Fruit fly (Drosophila melanogaster) whole organism, adult: ENCODE results near the gene RhoGAP68F.

Source experiments
- CG11617 ChIP-seq: fragments of 200-800 bp; sonication (Bioruptor generic); optimal IDR thresholded peaks from 2 replicates; lab custom pipeline; 2017; ENCODE audit warnings: mild to moderate bottlenecking, missing biosample characterization, missing genetic modification reagents, missing genetic modification characterization
- CG12768 ChIP-seq: fragments of 200-800 bp; sonication (Bioruptor generic); optimal IDR thresholded peaks from 2 replicates; lab custom pipeline; 2017; ENCODE audit warnings: missing biosample characterization, missing genetic modification characterization, mild to moderate bottlenecking, moderate library complexity, missing genetic modification reagents
- CG14711 ChIP-seq: fragments of 200-800 bp; sonication (Bioruptor generic); optimal IDR thresholded peaks from 2 replicates; lab custom pipeline; 2018; ENCODE audit warnings: missing biosample characterization, mild to moderate bottlenecking, missing genetic modification characterization, moderate library complexity
- CG1620 ChIP-seq: fragments of 200-800 bp; sonication (Bioruptor generic); optimal IDR thresholded peaks from 2 replicates; lab custom pipeline; 2016; ENCODE audit warnings: missing biosample characterization, missing genetic modification characterization
- CG33017 ChIP-seq: fragments of 200-800 bp; sonication (Bioruptor generic); optimal IDR thresholded peaks from 2 replicates; lab custom pipeline; 2018; ENCODE audit warnings: missing biosample characterization, mild to moderate bottlenecking, missing genetic modification characterization, moderate library complexity
- CG5204 ChIP-seq: fragments of 200-800 bp; sonication (Bioruptor generic); optimal IDR thresholded peaks from 2 replicates; lab custom pipeline; 2016; ENCODE audit warnings: missing biosample characterization, missing genetic modification characterization
- CG7045 ChIP-seq: fragments of 200-800 bp; sonication (Bioruptor generic); optimal IDR thresholded peaks from 2 replicates; lab custom pipeline; 2017; ENCODE audit warnings: missing biosample characterization, mild to moderate bottlenecking, missing genetic modification characterization
- CG7101 ChIP-seq: fragments of 200-800 bp; sonication (Bioruptor generic); optimal IDR thresholded peaks from 2 replicates; lab custom pipeline; 2018; ENCODE audit warnings: missing biosample characterization, mild to moderate bottlenecking, missing genetic modification characterization, moderate library complexity
- Clk ChIP-seq: fragments of 200-800 bp; sonication (Bioruptor generic); optimal IDR thresholded peaks from 2 replicates; lab custom pipeline; 2017; ENCODE audit warnings: missing biosample characterization, missing genetic modification characterization
- Crg-1 ChIP-seq: fragments of 200-800 bp; sonication (Bioruptor generic); optimal IDR thresholded peaks from 2 replicates; lab custom pipeline; 2016; ENCODE audit warnings: missing biosample characterization, missing genetic modification characterization
- Hr96 ChIP-seq: fragments of 200-800 bp; sonication (Bioruptor generic); optimal IDR thresholded peaks from 2 replicates; lab custom pipeline; 2016; ENCODE audit warnings: missing biosample characterization, missing genetic modification characterization
- Mnt ChIP-seq: fragments of 200-800 bp; sonication (Bioruptor generic); optimal IDR thresholded peaks from 2 replicates; lab custom pipeline; 2016; ENCODE audit warnings: missing biosample characterization, mild to moderate bottlenecking, missing genetic modification characterization
- bab1 ChIP-seq: fragments of 200-800 bp; sonication (Bioruptor generic); optimal IDR thresholded peaks from 3 replicates; lab custom pipeline; 2019; ENCODE audit warnings: missing biosample characterization, mild to moderate bottlenecking, missing genetic modification characterization, moderate library complexity
- cic ChIP-seq: fragments of 200-800 bp; sonication (Bioruptor generic); optimal IDR thresholded peaks from 2 replicates; lab custom pipeline; 2017; ENCODE audit warnings: missing biosample characterization, mild to moderate bottlenecking, missing genetic modification characterization, moderate library complexity
- cnc ChIP-seq, 2 experiments: fragments of >200 bp; optimal IDR thresholded peaks; 2 replicates each; lab custom pipeline; 2017
- kay ChIP-seq: fragments of 200-800 bp; sonication (Bioruptor generic); peaks from one replicate; lab custom pipeline; 2016; ENCODE audit warnings: missing biosample characterization, missing genetic modification characterization, borderline replicate concordance
- ovo ChIP-seq: fragments of 200-800 bp; sonication (Bioruptor generic); optimal IDR thresholded peaks from 2 replicates; lab custom pipeline; 2016; ENCODE audit warnings: missing biosample characterization, missing genetic modification characterization
- pad ChIP-seq: fragments of 200-800 bp; sonication (Bioruptor generic); optimal IDR thresholded peaks from 3 replicates; lab custom pipeline; 2017; ENCODE audit warnings: missing biosample characterization, missing genetic modification characterization, mild to moderate bottlenecking, moderate library complexity, missing genetic modification reagents
- tj ChIP-seq: fragments of 200-800 bp; sonication (Bioruptor generic); optimal IDR thresholded peaks from 3 replicates; lab custom pipeline; 2017; ENCODE audit warnings: missing biosample characterization, mild to moderate bottlenecking, missing genetic modification characterization, moderate library complexity
- toe ChIP-seq: fragments of 200-800 bp; sonication (Bioruptor generic); optimal IDR thresholded peaks from 2 replicates; lab custom pipeline; 2016; ENCODE audit warnings: missing biosample characterization, missing genetic modification characterization

Gene RhoGAP68F

DNA sequence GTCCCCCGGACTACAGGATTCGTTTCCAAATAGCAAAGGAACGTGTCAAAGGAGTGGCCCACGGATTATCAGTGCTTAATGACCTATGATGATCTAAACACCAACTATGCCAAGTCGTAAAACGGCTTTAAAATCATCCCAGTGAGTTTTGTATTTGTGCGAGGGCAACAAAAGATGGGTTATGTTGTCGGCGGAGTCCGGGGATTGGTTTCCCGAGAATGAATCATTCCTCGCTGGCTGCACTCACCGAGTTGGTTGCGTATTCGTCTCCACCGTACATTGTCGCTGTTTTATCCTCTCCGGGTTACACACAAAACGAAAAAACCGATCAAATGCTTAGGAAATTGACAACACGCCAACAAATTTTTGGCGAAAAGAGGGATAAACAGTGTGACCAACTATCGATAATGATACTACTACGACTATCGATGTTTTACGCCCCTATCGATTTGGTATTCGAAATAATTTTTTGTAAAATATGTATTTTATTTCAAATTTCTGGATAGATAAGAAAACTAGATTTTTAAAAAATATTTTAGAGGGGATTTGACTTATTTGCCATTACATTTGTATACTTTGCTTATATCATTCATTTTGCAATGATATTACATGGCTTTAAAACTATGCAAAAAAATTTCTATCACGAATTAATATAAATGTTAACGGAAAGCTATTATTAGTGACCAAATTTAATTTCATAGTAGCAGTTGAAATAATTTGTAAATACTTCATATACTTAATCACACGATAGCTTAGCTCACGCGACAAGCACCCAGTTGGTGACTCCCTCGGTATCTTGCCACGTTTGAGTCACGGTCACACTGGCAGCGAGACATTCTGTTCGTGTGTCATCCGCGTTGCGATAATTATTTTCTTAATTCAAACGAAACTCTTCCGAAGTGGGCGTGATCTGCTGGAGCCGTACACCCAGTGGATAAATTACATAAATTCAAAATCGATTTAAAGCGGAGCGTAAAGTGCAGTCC, 7.3 kb downstream of the RhoGAP68F start, which contains the start of the genes eIF3l and Nrx-IV:
TSS of gene eIF3l (minus strand) at position 389 of the 986 bp plus-strand sequence.
TSS of gene Nrx-IV (plus strand) at position 811 of the 986 bp plus-strand sequence.
- TF ChIP-seq bab1 (no peak), CG33017 (tag; lab: Kevin White, UChicago) (no peak), Mnt (no peak), cnc (optimal IDR thresholded peaks at IDR 0.05; lab: Kevin White, UChicago) (no peak), ovo (GFP tag; lab: Kevin White, UChicago) (no peak), Hr96 (GFP tag; lab: Kevin White, UChicago) (no peak), pad (GFP tag; lab: Kevin White, UChicago) (no peak), Clk (GFP tag; lab: Kevin White, UChicago) (no peak), kay (no peak), CG11617 (no peak), CG14711 (no peak), CG12768 (GFP tag; lab: Kevin White, UChicago) (no peak), cic (no peak), toe (GFP tag; lab: Kevin White, UChicago) (no peak), CG1620 (no peak), CG5204 (GFP tag; lab: Kevin White, UChicago) (no peak), CG7045 (no peak)

DNA sequence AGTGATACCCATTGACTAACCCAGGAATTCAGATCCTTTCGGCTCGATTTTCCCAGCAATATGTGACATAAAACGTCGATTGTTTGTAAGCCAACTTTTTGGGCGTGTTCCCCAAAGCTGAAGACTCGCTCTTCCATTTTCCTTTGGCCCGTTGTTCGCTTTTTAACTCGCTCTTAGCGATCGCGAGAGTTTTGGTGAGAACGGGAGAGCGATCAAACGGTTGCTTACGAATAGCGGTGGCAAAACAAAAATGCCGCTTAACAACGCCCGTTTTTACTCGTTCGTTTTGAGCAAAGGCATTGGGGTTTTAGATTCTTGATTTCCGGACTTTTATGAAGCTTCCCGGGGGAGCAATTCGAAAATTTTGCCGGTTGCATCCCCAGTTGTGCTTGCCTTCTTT, 8.3 kb downstream of the RhoGAP68F start:
- TF ChIP-seq ovo (GFP tag; lab: Kevin White, UChicago) (peak; percentile 48), CG12768 (GFP tag; lab: Kevin White, UChicago) (no peak), CG5204 (GFP tag; lab: Kevin White, UChicago) (no peak), tj (GFP tag; lab: Kevin White, UChicago) (no peak), toe (GFP tag; lab: Kevin White, UChicago) (no peak), CG33017 (tag; lab: Kevin White, UChicago) (no peak), Mnt (peak; percentile 30), cnc (optimal IDR thresholded peaks at IDR 0.05; lab: Kevin White, UChicago) (no peak), Crg-1 (GFP tag; lab: Kevin White, UChicago) (no peak)

DNA sequence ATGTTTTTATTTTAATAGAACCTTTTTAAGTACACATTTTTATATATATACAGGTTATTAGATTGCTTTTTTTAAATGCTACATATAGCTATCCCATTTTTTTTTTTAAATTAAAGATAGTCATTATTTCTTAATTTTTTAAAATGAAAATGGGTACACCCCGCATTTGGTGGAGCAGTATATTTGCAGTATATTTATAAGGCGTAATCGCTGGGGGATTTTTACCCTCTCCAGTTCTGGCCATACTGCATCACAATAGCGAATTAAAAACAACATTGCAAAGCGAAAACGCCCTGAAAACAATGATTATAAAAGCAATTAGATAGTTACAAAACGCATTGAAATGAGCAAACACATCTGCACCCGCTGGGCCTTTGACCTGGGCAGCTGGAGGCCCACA, 10.4 kb downstream of the RhoGAP68F start, which contains the start of gene CG32099:
TSS of gene CG32099 (plus strand) at position 250 of the 400 bp plus-strand sequence.
- peak; percentile 13 for TF ChIP-seq CG14711
- TF ChIP-seq Mnt: no peak

DNA sequence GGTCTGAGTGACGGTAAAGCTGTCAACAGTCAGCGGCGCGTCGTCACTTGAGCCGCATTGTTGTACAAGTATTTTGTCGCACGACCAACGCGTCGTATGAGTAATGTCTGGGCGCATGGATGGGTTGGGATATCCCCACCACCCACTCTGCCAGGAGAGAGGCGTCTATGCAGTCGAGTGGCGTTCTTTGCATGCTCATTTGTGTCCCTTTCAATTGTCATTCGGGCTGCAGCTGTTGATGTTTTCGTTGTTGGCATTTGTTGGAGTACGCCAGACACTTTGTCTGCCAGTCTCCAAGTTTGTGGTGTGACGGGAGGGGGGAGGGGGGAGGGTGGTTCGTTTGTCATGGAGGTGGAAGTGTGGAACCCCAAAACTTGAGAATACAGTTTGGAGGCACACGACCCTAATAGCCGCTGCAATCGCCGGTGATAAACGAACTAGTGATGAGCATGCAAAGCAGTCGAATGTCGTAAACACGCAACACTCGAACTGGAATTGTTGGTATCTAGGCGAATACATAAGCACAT, 23.6 kb downstream of the RhoGAP68F start:
- no peak for TF ChIP-seq pad (GFP tag; lab: Kevin White, UChicago)
- no peak for TF ChIP-seq ovo (GFP tag; lab: Kevin White, UChicago)
- TF ChIP-seq CG14711: no peak
- no peak for TF ChIP-seq CG11617
- TF ChIP-seq CG7045: no peak
- no peak for TF ChIP-seq CG12768 (GFP tag; lab: Kevin White, UChicago)
- TF ChIP-seq tj (GFP tag; lab: Kevin White, UChicago): no peak
- TF ChIP-seq Hr96 (GFP tag; lab: Kevin White, UChicago): no peak
- no peak for TF ChIP-seq toe (GFP tag; lab: Kevin White, UChicago)
- TF ChIP-seq Mnt: no peak
- TF ChIP-seq Crg-1 (GFP tag; lab: Kevin White, UChicago): no peak
- TF ChIP-seq CG33017 (tag; lab: Kevin White, UChicago): no peak
- no peak for TF ChIP-seq bab1

DNA sequence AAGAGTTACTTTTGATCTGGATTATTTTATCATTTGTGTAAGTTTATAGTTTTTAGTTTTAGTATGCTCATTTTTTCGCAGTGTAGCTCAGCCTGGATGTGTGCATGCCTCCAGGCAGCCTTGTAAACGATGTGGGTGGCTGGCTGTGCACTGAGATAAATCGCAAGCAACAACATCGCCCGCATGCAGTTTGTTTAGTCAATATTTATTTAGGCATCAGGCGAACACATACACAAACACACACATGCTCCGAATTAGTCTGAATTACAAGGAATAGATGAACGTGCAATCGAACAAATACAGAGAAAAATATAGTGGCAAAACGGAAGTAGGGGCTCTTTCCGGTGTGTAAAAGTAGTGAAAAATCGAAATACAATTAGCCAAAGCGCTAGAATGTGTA, 24.4 kb downstream of the RhoGAP68F start:
- TF ChIP-seq CG12768 (GFP tag; lab: Kevin White, UChicago) (no peak), toe (GFP tag; lab: Kevin White, UChicago) (no peak), cnc (optimal IDR thresholded peaks at IDR 0.05; lab: Kevin White, UChicago) (no peak), Mnt (no peak), Crg-1 (GFP tag; lab: Kevin White, UChicago) (no peak), CG1620 (no peak), CG7101 (tag; lab: Kevin White, UChicago) (no peak), pad (GFP tag; lab: Kevin White, UChicago) (no peak), CG7045 (no peak), Clk (GFP tag; lab: Kevin White, UChicago) (no peak), CG33017 (tag; lab: Kevin White, UChicago) (no peak), bab1 (no peak), tj (GFP tag; lab: Kevin White, UChicago) (no peak), cic (no peak), Hr96 (GFP tag; lab: Kevin White, UChicago) (no peak), ovo (GFP tag; lab: Kevin White, UChicago) (no peak), kay (no peak)

DNA sequence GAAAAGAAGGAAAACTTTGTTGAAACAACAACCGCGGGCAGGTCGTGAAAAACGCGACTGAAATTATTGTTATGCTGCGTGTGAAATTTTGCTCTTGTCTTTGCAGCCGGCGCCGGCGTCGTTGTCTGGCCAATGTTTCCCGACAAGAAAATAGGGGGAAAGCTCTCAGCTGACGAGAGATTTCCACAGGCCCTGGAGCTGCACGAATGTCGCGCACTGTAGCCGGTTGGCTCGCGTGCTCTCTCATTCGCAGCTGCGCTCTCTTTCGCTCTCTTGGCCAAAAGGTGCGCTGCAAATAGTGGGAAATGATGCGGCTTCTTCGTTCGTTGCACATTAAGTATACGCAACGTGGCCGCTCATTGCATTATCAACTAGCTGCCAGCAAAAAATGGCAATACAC, 25.0 kb downstream of the RhoGAP68F start, which contains the start of gene CG9760:
TSS of gene CG9760 (minus strand) at position 43 of the 400 bp plus-strand sequence.
- no peak for TF ChIP-seq cic
